Worm (Caenorhabditis elegans) whole organism, L4 larva: ENCODE data around the gene K10B4.3.

Source experiments
- F26F4.8 ChIP-seq: fragments of 200-800 bp; sonication (Bioruptor generic); conservative IDR thresholded peaks from 2 replicates; pipeline ENCODE4 v1.3.6; 2022; ENCODE audit warnings: missing genetic modification characterization, missing compliant biosample characterization
- F44E2.7 ChIP-seq: fragments of 200-800 bp; sonication (Bioruptor generic); IDR thresholded peaks from 2 replicates; pipeline ENCODE4 v2.1.2; 2022; ENCODE audit warnings: missing genetic modification characterization, missing compliant biosample characterization
- F49E8.2 ChIP-seq: sonication (generic microtip); optimal IDR thresholded peaks from 2 replicates; lab custom pipeline; 2016; ENCODE audit warnings: missing compliant biosample characterization, mild to moderate bottlenecking, missing genetic modification characterization, borderline replicate concordance
- R02D3.7 ChIP-seq: fragments of 150-350 bp; sonication (generic microtip); optimal IDR thresholded peaks from 3 replicates; lab custom pipeline; 2014; ENCODE audit warnings: missing biosample characterization, missing genetic modification characterization
- T20F7.1 ChIP-seq: fragments of 200-800 bp; sonication (Bioruptor generic); optimal IDR thresholded peaks from 2 replicates; lab custom pipeline; 2018; ENCODE audit warnings: mild to moderate bottlenecking, missing genetic modification characterization, missing compliant biosample characterization
- T26A8.4 ChIP-seq: fragments of 200-800 bp; sonication (Bioruptor generic); IDR thresholded peaks from 2 replicates; pipeline ENCODE4 v1.3.6; 2022; ENCODE audit warnings: missing genetic modification characterization, missing compliant biosample characterization
- Y105C5A.15 ChIP-seq: fragments of 200-800 bp; sonication (Bioruptor generic); IDR thresholded peaks from 2 replicates; pipeline ENCODE4 v1.3.6; 2022; ENCODE audit warnings: missing genetic modification characterization, missing compliant biosample characterization
- Y48G9A.11 ChIP-seq: fragments of 200-800 bp; sonication (Bioruptor generic); IDR thresholded peaks from 2 replicates; pipeline ENCODE4 v1.3.6; 2022; ENCODE audit warnings: missing genetic modification reagents, missing genetic modification characterization, missing compliant biosample characterization
- ZK546.5 ChIP-seq, 2 experiments: sonication (generic microtip); optimal IDR thresholded peaks; 2 replicates each; lab custom pipeline; 2017; ENCODE audit warnings: missing biosample characterization in 2 of 2, missing genetic modification characterization in 2 of 2
- aha-1 ChIP-seq: fragments of 150-350 bp; peaks from one replicate; lab custom pipeline; 2014; ENCODE audit warnings: missing biosample characterization, missing genetic modification characterization
- attf-4 ChIP-seq: sonication (generic microtip); optimal IDR thresholded peaks from 3 replicates; lab custom pipeline; 2017; ENCODE audit warnings: missing biosample characterization, missing genetic modification characterization
- ceh-32 ChIP-seq: sonication (generic microtip); optimal IDR thresholded peaks from 2 replicates; lab custom pipeline; 2016; ENCODE audit warnings: mild to moderate bottlenecking, missing genetic modification characterization, missing compliant biosample characterization; ENCODE audit not compliant: poor library complexity
- ceh-44 ChIP-seq: fragments of 200-800 bp; sonication (Bioruptor generic); IDR thresholded peaks from 2 replicates; pipeline ENCODE4 v1.3.6; 2022; ENCODE audit warnings: missing genetic modification reagents, missing genetic modification characterization, missing compliant biosample characterization
- ceh-62 ChIP-seq: sonication (generic microtip); optimal IDR thresholded peaks from 2 replicates; lab custom pipeline; 2017; ENCODE audit warnings: missing biosample characterization, missing genetic modification characterization
- cey-2 ChIP-seq: sonication (generic microtip); optimal IDR thresholded peaks from 3 replicates; lab custom pipeline; 2017; ENCODE audit warnings: missing genetic modification characterization, mild to moderate bottlenecking, missing compliant biosample characterization, antibody characterized with exemption, borderline replicate concordance; ENCODE audit not compliant: insufficient read depth
- ctbp-1 ChIP-seq: fragments of 200-800 bp; sonication (Bioruptor generic); IDR thresholded peaks from 2 replicates; pipeline ENCODE4 v1.3.6; 2022; ENCODE audit warnings: missing genetic modification reagents, missing genetic modification characterization, missing compliant biosample characterization
- daf-16 ChIP-seq, 3 experiments: sonication (generic microtip); optimal IDR thresholded peaks; 2 replicates each; lab custom pipeline; 2016 to 2017; ENCODE audit warnings: missing genetic modification characterization in 3 of 3, missing genetic modification reagents in 3 of 3, mild to moderate bottlenecking in 2 of 3, missing compliant biosample characterization in 2 of 3, missing biosample characterization in 1 of 3, moderate library complexity in 1 of 3
- dmd-8 ChIP-seq: fragments of 200-800 bp; sonication (Bioruptor generic); IDR thresholded peaks from 2 replicates; pipeline ENCODE4 v1.3.6; 2022; ENCODE audit warnings: missing genetic modification characterization, missing compliant biosample characterization
- dmd-9 ChIP-seq: fragments of 200-800 bp; sonication (Bioruptor generic); IDR thresholded peaks from 2 replicates; pipeline ENCODE4 v1.3.6; 2022; ENCODE audit warnings: missing genetic modification reagents, missing genetic modification characterization, missing compliant biosample characterization
- dpl-1 ChIP-seq: fragments of 150-350 bp; optimal IDR thresholded peaks from 2 replicates; lab custom pipeline; 2014; ENCODE audit warnings: missing biosample characterization, missing genetic modification reagents, missing genetic modification characterization
- dve-1 ChIP-seq: sonication (generic microtip); optimal IDR thresholded peaks from 2 replicates; lab custom pipeline; 2017; ENCODE audit warnings: antibody characterized with exemption, mild to moderate bottlenecking, missing genetic modification characterization, missing compliant biosample characterization; ENCODE audit not compliant: insufficient read depth
- fkh-10 ChIP-seq: fragments of 150-350 bp; optimal IDR thresholded peaks from 2 replicates; lab custom pipeline; 2014; ENCODE audit warnings: missing biosample characterization, missing genetic modification reagents, missing genetic modification characterization
- hif-1 ChIP-seq, 2 experiments: sonication (generic microtip); optimal IDR thresholded peaks; 2 replicates each; lab custom pipeline; 2016 to 2017; ENCODE audit warnings: missing compliant biosample characterization in 2 of 2, missing genetic modification characterization in 2 of 2, missing genetic modification reagents in 2 of 2, missing genotype in 2 of 2, mild to moderate bottlenecking in 1 of 2
- hlh-11 ChIP-seq: fragments of 200-800 bp; sonication (Bioruptor generic); optimal IDR thresholded peaks from 2 replicates; lab custom pipeline; 2018; ENCODE audit warnings: mild to moderate bottlenecking, missing genetic modification characterization, missing compliant biosample characterization
- hlh-30 ChIP-seq: sonication (generic microtip); optimal IDR thresholded peaks from 2 replicates; lab custom pipeline; 2017; ENCODE audit warnings: antibody characterized with exemption, mild to moderate bottlenecking, missing genetic modification characterization, missing compliant biosample characterization; ENCODE audit not compliant: insufficient read depth
- hmg-1.1 ChIP-seq: fragments of 200-800 bp; sonication (Bioruptor generic); IDR thresholded peaks from 2 replicates; pipeline ENCODE4 v1.3.6; 2022; ENCODE audit warnings: missing genetic modification reagents, missing genetic modification characterization, missing compliant biosample characterization
- jun-1 ChIP-seq: fragments of 150-350 bp; optimal IDR thresholded peaks from 2 replicates; lab custom pipeline; 2014; ENCODE audit warnings: missing biosample characterization, missing genetic modification reagents, missing genetic modification characterization
- lim-7 ChIP-seq: fragments of 200-800 bp; sonication (Bioruptor generic); IDR thresholded peaks from 2 replicates; pipeline ENCODE4 v1.3.6; 2022; ENCODE audit warnings: missing genetic modification characterization, missing compliant biosample characterization
- lin-1 ChIP-seq: fragments of 200-800 bp; sonication (Bioruptor generic); IDR thresholded peaks from 2 replicates; pipeline ENCODE4 v1.3.6; 2022; ENCODE audit warnings: missing genetic modification reagents, missing genetic modification characterization, missing compliant biosample characterization
- lin-38 ChIP-seq: fragments of 200-800 bp; sonication (Bioruptor generic); IDR thresholded peaks from 2 replicates; pipeline ENCODE4 v1.3.6; 2022; ENCODE audit warnings: missing genetic modification reagents, missing genetic modification characterization, missing compliant biosample characterization
- lsy-2 ChIP-seq, 2 experiments: fragments of 150-350 bp in 1 of 2; sonication (generic microtip) in 1 of 2; optimal IDR thresholded peaks; 2 replicates each; lab custom pipeline; 2014 to 2017; ENCODE audit warnings: missing biosample characterization in 2 of 2, missing genetic modification characterization in 2 of 2
- madf-9 ChIP-seq: fragments of 200-800 bp; sonication (Bioruptor generic); conservative IDR thresholded peaks from 2 replicates; pipeline ENCODE4 v1.3.6; 2022; ENCODE audit warnings: missing genetic modification reagents, missing genetic modification characterization, missing compliant biosample characterization
- mdt-29 ChIP-seq: fragments of 200-800 bp; sonication (Bioruptor generic); IDR thresholded peaks from 2 replicates; pipeline ENCODE4 v1.3.6; 2022; ENCODE audit warnings: missing genetic modification reagents, missing genetic modification characterization, missing compliant biosample characterization
- mep-1 ChIP-seq: fragments of 150-350 bp; sonication (generic microtip); optimal IDR thresholded peaks from 3 replicates; lab custom pipeline; 2014; ENCODE audit warnings: missing biosample characterization, missing genetic modification characterization
- mxl-2 ChIP-seq: fragments of 200-800 bp; sonication (Bioruptor generic); conservative IDR thresholded peaks from 2 replicates; pipeline ENCODE4 v1.3.6; 2022; ENCODE audit warnings: missing genetic modification reagents, missing genetic modification characterization, missing compliant biosample characterization
- nhr-11 ChIP-seq: fragments of 150-350 bp; optimal IDR thresholded peaks from 2 replicates; lab custom pipeline; 2014; ENCODE audit warnings: missing biosample characterization, missing genetic modification characterization
- nhr-111 ChIP-seq: fragments of 200-800 bp; sonication (Bioruptor generic); optimal IDR thresholded peaks from 2 replicates; lab custom pipeline; 2018; ENCODE audit warnings: mild to moderate bottlenecking, missing genetic modification characterization, missing compliant biosample characterization
- nhr-25 ChIP-seq: sonication (generic microtip); optimal IDR thresholded peaks from 2 replicates; lab custom pipeline; 2017; ENCODE audit warnings: missing genetic modification characterization, mild to moderate bottlenecking, missing compliant biosample characterization, antibody characterized with exemption, moderate library complexity, borderline replicate concordance; ENCODE audit not compliant: insufficient read depth
- nhr-41 ChIP-seq: fragments of 200-800 bp; sonication (Bioruptor generic); IDR thresholded peaks from 2 replicates; pipeline ENCODE4 v1.3.6; 2022; ENCODE audit warnings: missing genetic modification reagents, missing genetic modification characterization, missing compliant biosample characterization
- nhr-6 ChIP-seq: fragments of 150-350 bp; optimal IDR thresholded peaks from 2 replicates; lab custom pipeline; 2014; ENCODE audit warnings: missing biosample characterization, missing genetic modification characterization
- pqm-1 ChIP-seq: sonication (generic microtip); optimal IDR thresholded peaks from 2 replicates; lab custom pipeline; 2017; ENCODE audit warnings: missing biosample characterization, missing genetic modification characterization
- rbr-2 ChIP-seq: sonication (generic microtip); optimal IDR thresholded peaks from 2 replicates; lab custom pipeline; 2016; ENCODE audit warnings: missing genotype, missing genetic modification characterization, missing compliant biosample characterization
- set-16 ChIP-seq: fragments of 200-800 bp; sonication (Bioruptor generic); IDR thresholded peaks from 2 replicates; pipeline ENCODE4 v1.3.6; 2022; ENCODE audit warnings: missing genetic modification reagents, missing genetic modification characterization, missing compliant biosample characterization
- skn-1 ChIP-seq: fragments of 150-350 bp; optimal IDR thresholded peaks from 2 replicates; lab custom pipeline; 2014; ENCODE audit warnings: missing biosample characterization, missing genetic modification characterization
- spr-1 ChIP-seq: sonication (generic microtip); optimal IDR thresholded peaks from 2 replicates; lab custom pipeline; 2016; ENCODE audit warnings: mild to moderate bottlenecking, missing genetic modification characterization, missing compliant biosample characterization
- spr-3 ChIP-seq: fragments of 200-800 bp; sonication (Bioruptor generic); optimal IDR thresholded peaks from 2 replicates; lab custom pipeline; 2018; ENCODE audit warnings: mild to moderate bottlenecking, missing genetic modification characterization, missing compliant biosample characterization
- tra-1 ChIP-seq: fragments of 200-800 bp; sonication (Bioruptor generic); IDR thresholded peaks from 2 replicates; pipeline ENCODE4 v1.3.6; 2022; ENCODE audit warnings: missing genetic modification reagents, missing genetic modification characterization, missing compliant biosample characterization
- zfp-2 ChIP-seq: sonication (generic microtip); optimal IDR thresholded peaks from 2 replicates; lab custom pipeline; 2016; ENCODE audit warnings: mild to moderate bottlenecking, missing genetic modification characterization, missing compliant biosample characterization
- ztf-7 ChIP-seq: fragments of 150-350 bp; optimal IDR thresholded peaks from 2 replicates; lab custom pipeline; 2014; ENCODE audit warnings: missing biosample characterization, missing genetic modification characterization

Gene K10B4.3

ce11 chrII:97992-98763 is 22.8 kb downstream of the K10B4.3 start, which contains the start of the genes luc-7L3 and sftb-6:
Gene luc-7L3, minus strand, starts transcription at chrII:98027.
Gene sftb-6, plus strand, starts transcription at chrII:98404.
- TF ChIP-seq T26A8.4 (no peak), F44E2.7 (GFP tag; lab: Robert Waterston, UW) (no peak), hmg-1.1 (peak; percentile 29; the same call in 1 of the 2 replicates), ceh-62 (tag; lab: Kevin White, UChicago) (no peak), daf-16 (GFP tag; optimal IDR thresholded peaks at IDR 0.05; lab: Kevin White, UChicago) (no peak), daf-16 (tag; optimal IDR thresholded peaks at IDR 0.05; lab: Kevin White, UChicago) (peak; percentile 72), F49E8.2 (tag; lab: Kevin White, UChicago) (no peak), mdt-29 (GFP tag; lab: Robert Waterston, UW) (no peak), Y48G9A.11 (GFP tag; lab: Robert Waterston, UW) (peak; percentile 97), aha-1 (tag; lab: Kevin White, UChicago) (no peak), dmd-9 (GFP tag; lab: Robert Waterston, UW) (no peak), nhr-6 (tag; lab: Kevin White, UChicago) (no peak), attf-4 (tag; lab: Kevin White, UChicago) (no peak), R02D3.7 (peak; percentile 83), ctbp-1 (GFP tag; lab: Robert Waterston, UW) (0 out of 2 replicates have a peak, but pooled peaks have one; percentile 19), madf-9 (GFP tag; lab: Robert Waterston, UW) (no peak), fkh-10 (GFP tag; lab: Kevin White, UChicago) (peak; percentile 25), nhr-41 (GFP tag; lab: Robert Waterston, UW) (no peak), skn-1 (tag; lab: Kevin White, UChicago) (no peak), mxl-2 (no peak), spr-3 (no peak), nhr-11 (tag; lab: Kevin White, UChicago) (no peak), ZK546.5 (tag; optimal IDR thresholded peaks at IDR 0.05; lab: Kevin White, UChicago) (no peak), Y105C5A.15 (GFP tag; lab: Robert Waterston, UW) (no peak), dpl-1 (GFP tag; lab: Kevin White, UChicago) (peak; percentile 64), cey-2 (no peak), F26F4.8 (GFP tag; lab: Robert Waterston, UW) (no peak), hif-1 (tag; optimal IDR thresholded peaks at IDR 0.05; lab: Kevin White, UChicago) (peak in 1 of 2 experiments; percentile 7), tra-1 (no peak), dve-1 (tag; lab: Kevin White, UChicago) (peak; percentile 37), jun-1 (tag; lab: Kevin White, UChicago) (no peak), set-16 (GFP tag; lab: Robert Waterston, UW) (no peak), hlh-30 (tag; lab: Kevin White, UChicago) (peak; percentile 21), mep-1 (peak; percentile 56), zfp-2 (tag; lab: Kevin White, UChicago) (no peak), rbr-2 (tag; lab: Kevin White, UChicago) (peak; percentile 48), nhr-111 (GFP tag; lab: Kevin White, UChicago) (no peak), lim-7 (GFP tag; lab: Robert Waterston, UW) (no peak), lin-38 (GFP tag; lab: Robert Waterston, UW) (peak; percentile 26), nhr-25 (tag; lab: Kevin White, UChicago) (no peak), ztf-7 (no peak), ceh-32 (tag; lab: Kevin White, UChicago) (no peak), T20F7.1 (GFP tag; lab: Kevin White, UChicago) (peak; percentile 100), pqm-1 (no peak), spr-1 (tag; lab: Kevin White, UChicago) (no peak), ceh-44 (no peak), lin-1 (GFP tag; lab: Robert Waterston, UW) (no peak), hlh-11 (tag; lab: Kevin White, UChicago) (no peak), dmd-8 (no peak), lsy-2 (tag; optimal IDR thresholded peaks at IDR 0.05; lab: Kevin White, UChicago) (peak in 1 of 2 experiments; percentile 72)
